Worm (Caenorhabditis elegans): ENCODE measurements around the gene chil-22.

Gene chil-22

ce11 chrII:9481427-9481826 lies 15.4 kb upstream of the chil-22 start:
- TF ChIP-seq ceh-63 (GFP tag; optimal IDR thresholded peaks at IDR 0.05) = no peak
- peak in 1 of 3 experiments; percentile 2 for TF ChIP-seq dpl-1 (GFP tag; optimal IDR thresholded peaks at IDR 0.05)
- TF ChIP-seq isw-1 (GFP tag; IDR thresholded peaks at IDR 0.05) = no peak
- TF ChIP-seq nhr-77 (tag; optimal IDR thresholded peaks at IDR 0.05) = peak; percentile 66
- peak in 1 of 2 experiments; percentile 30 for TF ChIP-seq egl-27 (tag; optimal IDR thresholded peaks at IDR 0.05)
- TF ChIP-seq lsy-2 (tag; optimal IDR thresholded peaks at IDR 0.05) = peak in 1 of 2 experiments; percentile 40
- TF ChIP-seq F16B12.6 (tag; optimal IDR thresholded peaks at IDR 0.05) = no peak
- no peak for TF ChIP-seq nhr-84 (tag; optimal IDR thresholded peaks at IDR 0.05)
- no peak for TF ChIP-seq nhr-11 (tag; optimal IDR thresholded peaks at IDR 0.05)
- TF ChIP-seq nhr-47 (tag; optimal IDR thresholded peaks at IDR 0.05) = no peak
- no peak for TF ChIP-seq nhr-12 (tag; optimal IDR thresholded peaks at IDR 0.05)
- peak in 1 of 2 experiments; percentile 14 for TF ChIP-seq mdl-1 (tag; optimal IDR thresholded peaks at IDR 0.05)
- peak; percentile 72 for TF ChIP-seq nhr-71 (tag; optimal IDR thresholded peaks at IDR 0.05)
- TF ChIP-seq irx-1 (tag; optimal IDR thresholded peaks at IDR 0.05) = no peak
- peak; percentile 42 for TF ChIP-seq nhr-20 (tag; optimal IDR thresholded peaks at IDR 0.05)
- peak; percentile 75 for TF ChIP-seq tbx-2 (tag; optimal IDR thresholded peaks at IDR 0.05)
- no peak for TF ChIP-seq fos-1 (tag; optimal IDR thresholded peaks at IDR 0.05)
- peak; percentile 60 for TF ChIP-seq lin-14 (GFP tag; optimal IDR thresholded peaks at IDR 0.05)
- TF ChIP-seq efl-1 (optimal IDR thresholded peaks at IDR 0.05) = peak in 1 of 2 experiments; percentile 18
- no peak for TF ChIP-seq efl-1 (GFP tag; optimal IDR thresholded peaks at IDR 0.05 in 1 of 2)
- peak; percentile 28; the same call in 1 of the 2 replicates for TF ChIP-seq nhr-19 (GFP tag; conservative IDR thresholded peaks at IDR 0.05)
- no peak for TF ChIP-seq aly-2 (tag; optimal IDR thresholded peaks at IDR 0.05)

- TF ChIP-seq ets-5 (GFP tag; IDR thresholded peaks at IDR 0.05) (no peak), egl-13 (tag; optimal IDR thresholded peaks at IDR 0.05) (no peak), ceh-90 (tag; optimal IDR thresholded peaks at IDR 0.05) (no peak), pqm-1 (tag; optimal IDR thresholded peaks at IDR 0.05) (no peak), zip-4 (GFP tag; optimal IDR thresholded peaks at IDR 0.05) (no peak), ces-1 (GFP tag; optimal IDR thresholded peaks at IDR 0.05) (no peak)
Measured at ce11 chrII:9480006-9480405, 14.0 kb upstream of the chil-22 start, which contains the start of gene T19H5.7. TSS of gene T19H5.7 (minus strand) at chrII:9480106.

ce11 chrII:9477567-9477966 lies 11.6 kb upstream of the chil-22 start, which contains the start of gene chil-27:
TSS of gene chil-27 (plus strand) at chrII:9477867.
- no peak for TF ChIP-seq ceh-63 (GFP tag; optimal IDR thresholded peaks at IDR 0.05)
- TF ChIP-seq mef-2 (tag; optimal IDR thresholded peaks at IDR 0.05) = no peak
- TF ChIP-seq lin-39 (tag; optimal IDR thresholded peaks at IDR 0.05) = no peak
- TF ChIP-seq elt-2 (tag; optimal IDR thresholded peaks at IDR 0.05) = no peak
- no peak for TF ChIP-seq unc-130 (tag; optimal IDR thresholded peaks at IDR 0.05)
- TF ChIP-seq rnt-1 (tag; optimal IDR thresholded peaks at IDR 0.05) = no peak
- no peak for TF ChIP-seq jun-1 (tag; optimal IDR thresholded peaks at IDR 0.05)
- TF ChIP-seq elt-3 (tag; optimal IDR thresholded peaks at IDR 0.05) = no peak
- TF ChIP-seq zag-1 (tag; optimal IDR thresholded peaks at IDR 0.05) = no peak
- no peak for TF ChIP-seq C16A3.4 (tag; optimal IDR thresholded peaks at IDR 0.05)
- TF ChIP-seq lsy-2 (tag; optimal IDR thresholded peaks at IDR 0.05) = no peak
- no peak for TF ChIP-seq zip-4 (GFP tag; optimal IDR thresholded peaks at IDR 0.05)
- no peak for TF ChIP-seq mdl-1 (tag; optimal IDR thresholded peaks at IDR 0.05)
- no peak for TF ChIP-seq sup-37 (GFP tag; optimal IDR thresholded peaks at IDR 0.05)
- no peak for TF ChIP-seq nhr-28 (tag; optimal IDR thresholded peaks at IDR 0.05)
- no peak for TF ChIP-seq nhr-71 (tag; optimal IDR thresholded peaks at IDR 0.05)
- TF ChIP-seq lin-35 (GFP tag; optimal IDR thresholded peaks at IDR 0.05) = no peak
- no peak for TF ChIP-seq hpl-2 (GFP tag; optimal IDR thresholded peaks at IDR 0.05)

All from whole organism, L1 larva.